Worm (Caenorhabditis elegans): ENCODE measurements around the gene sao-1.

ce11 chrV:13960916-13961315, 2.8 kb upstream of the sao-1 start, which contains the start of gene srh-24:
- TF ChIP-seq hlh-1 (tag; optimal IDR thresholded peaks at IDR 0.05) (no peak), M03D4.4 (tag; optimal IDR thresholded peaks at IDR 0.05) (no peak), unc-62 (GFP tag; optimal IDR thresholded peaks at IDR 0.05) (no peak), mep-1 (tag; optimal IDR thresholded peaks at IDR 0.05) (no peak), tbx-8 (GFP tag; optimal IDR thresholded peaks at IDR 0.05) (no peak), nhr-2 (tag; optimal IDR thresholded peaks at IDR 0.05) (no peak), nhr-28 (tag; optimal IDR thresholded peaks at IDR 0.05) (no peak), sem-2 (GFP tag; optimal IDR thresholded peaks at IDR 0.05) (no peak), unc-39 (tag; optimal IDR thresholded peaks at IDR 0.05) (no peak), cnd-1 (tag; optimal IDR thresholded peaks at IDR 0.05) (no peak), nhr-12 (tag; optimal IDR thresholded peaks at IDR 0.05) (no peak)

Measured in whole organism, mixed stage, embryonic.